Fruit fly (Drosophila melanogaster) whole organism, embryonic: ENCODE data around the gene Lcp65Aa.

ENCODE experiments used
- Aef1 ChIP-seq: fragments of 200-800 bp; sonication (Bioruptor generic); IDR thresholded peaks from 3 replicates; pipeline ENCODE4 v1.3.6; 2022; ENCODE audit warnings: missing biosample characterization, missing genetic modification characterization
- CG10267 ChIP-seq: fragments of 200-800 bp; sonication (Bioruptor generic); optimal IDR thresholded peaks from 2 replicates; lab custom pipeline; 2018; ENCODE audit warnings: missing biosample characterization, mild to moderate bottlenecking, missing genetic modification characterization, moderate library complexity
- CG10543 ChIP-seq: fragments of 200-800 bp; sonication (Bioruptor generic); optimal IDR thresholded peaks from 3 replicates; lab custom pipeline; 2017; ENCODE audit warnings: missing biosample characterization, mild to moderate bottlenecking, missing genetic modification characterization, moderate library complexity
- CG10979 ChIP-seq: fragments of 200-800 bp; sonication (Bioruptor generic); optimal IDR thresholded peaks from 2 replicates; lab custom pipeline; 2018; ENCODE audit warnings: missing biosample characterization, mild to moderate bottlenecking, missing genetic modification characterization, moderate library complexity
- CG11398 ChIP-seq: fragments of 200-800 bp; sonication (Bioruptor generic); optimal IDR thresholded peaks from 2 replicates; lab custom pipeline; 2016; ENCODE audit warnings: missing biosample characterization, missing genetic modification characterization
- CG14710 ChIP-seq: fragments of 200-800 bp; sonication (Bioruptor generic); optimal IDR thresholded peaks from 3 replicates; lab custom pipeline; 2019; ENCODE audit warnings: missing biosample characterization, mild to moderate bottlenecking, missing genetic modification characterization, moderate library complexity
- CG1602 ChIP-seq: fragments of 200-800 bp; sonication (Bioruptor generic); optimal IDR thresholded peaks from 3 replicates; lab custom pipeline; 2016; ENCODE audit warnings: missing biosample characterization, missing genetic modification characterization
- CG17912 ChIP-seq: fragments of 200-800 bp; sonication (Bioruptor generic); optimal IDR thresholded peaks from 2 replicates; lab custom pipeline; 2018; ENCODE audit warnings: missing biosample characterization, mild to moderate bottlenecking, missing genetic modification characterization
- CG2712 ChIP-seq: fragments of 200-800 bp; optimal IDR thresholded peaks from 3 replicates; lab custom pipeline; 2019; ENCODE audit warnings: missing biosample characterization, mild to moderate bottlenecking, missing genetic modification characterization, moderate library complexity
- CG32772 ChIP-seq: fragments of 200-800 bp; sonication (Bioruptor generic); IDR thresholded peaks from 2 replicates; pipeline ENCODE4 v1.3.6; 2022; ENCODE audit warnings: missing biosample characterization, missing genetic modification characterization
- CG4328 ChIP-seq: fragments of 200-800 bp; sonication (Bioruptor generic); optimal IDR thresholded peaks from 3 replicates; lab custom pipeline; 2017; ENCODE audit warnings: missing biosample characterization, missing genetic modification reagents, missing genetic modification characterization
- CG4404 ChIP-seq: fragments of 200-800 bp; sonication (Bioruptor generic); IDR thresholded peaks from 2 replicates; pipeline ENCODE4 v1.3.6; 2022; ENCODE audit warnings: missing biosample characterization, missing genetic modification characterization
- CG7839 ChIP-seq: fragments of 200-800 bp; sonication (Bioruptor generic); optimal IDR thresholded peaks from 3 replicates; lab custom pipeline; 2018; ENCODE audit warnings: missing biosample characterization, mild to moderate bottlenecking, missing genetic modification characterization, moderate library complexity
- CG8924 ChIP-seq: fragments of 200-800 bp; optimal IDR thresholded peaks from 3 replicates; lab custom pipeline; 2019; ENCODE audit warnings: missing biosample characterization, mild to moderate bottlenecking, missing genetic modification characterization, moderate library complexity
- CG8944 ChIP-seq: fragments of 200-800 bp; sonication (Bioruptor generic); optimal IDR thresholded peaks from 3 replicates; lab custom pipeline; 2016; ENCODE audit warnings: missing biosample characterization, missing genetic modification characterization
- CG9437 ChIP-seq: fragments of 200-800 bp; sonication (Bioruptor generic); optimal IDR thresholded peaks from 2 replicates; lab custom pipeline; 2018; ENCODE audit warnings: missing biosample characterization, mild to moderate bottlenecking, missing genetic modification characterization
- CG9876 ChIP-seq: fragments of 200-800 bp; sonication (Bioruptor generic); optimal IDR thresholded peaks from 2 replicates; lab custom pipeline; 2016; ENCODE audit warnings: missing biosample characterization, missing genetic modification characterization
- D ChIP-seq, 2 experiments: fragments of 200-800 bp in 1 of 2; fragments of >200 bp in 1 of 2; sonication (Bioruptor generic) in 1 of 2; optimal IDR thresholded peaks; 2 replicates in 1 of 2; 3 replicates in 1 of 2; lab custom pipeline; 2017; ENCODE audit warnings: mild to moderate bottlenecking in 1 of 2, missing biosample characterization in 1 of 2, missing genetic modification characterization in 1 of 2, missing genetic modification reagents in 1 of 2
- Dip3 ChIP-seq: fragments of 200-800 bp; sonication (Bioruptor generic); optimal IDR thresholded peaks from 3 replicates; lab custom pipeline; 2016; ENCODE audit warnings: missing biosample characterization, missing genetic modification characterization
- Dp ChIP-seq: fragments of 200-800 bp; sonication (Bioruptor generic); optimal IDR thresholded peaks from 2 replicates; lab custom pipeline; 2018; ENCODE audit warnings: missing biosample characterization, mild to moderate bottlenecking, missing genetic modification characterization, moderate library complexity
- Elba2 ChIP-seq: fragments of 200-800 bp; sonication (Bioruptor generic); optimal IDR thresholded peaks from 3 replicates; lab custom pipeline; 2016; ENCODE audit warnings: missing biosample characterization, missing genetic modification characterization
- Hey ChIP-seq: fragments of 200-800 bp; sonication (Bioruptor generic); optimal IDR thresholded peaks from 3 replicates; lab custom pipeline; 2018; ENCODE audit warnings: missing biosample characterization, mild to moderate bottlenecking, missing genetic modification characterization
- Hr51 ChIP-seq, 2 experiments: fragments of 200-800 bp; sonication (Bioruptor generic); optimal IDR thresholded peaks; 2 replicates in 1 of 2; 3 replicates in 1 of 2; lab custom pipeline; 2016 to 2018; ENCODE audit warnings: missing biosample characterization in 2 of 2, missing genetic modification characterization in 2 of 2, mild to moderate bottlenecking in 1 of 2, moderate library complexity in 1 of 2
- Hr78 ChIP-seq, 2 experiments: fragments of 200-800 bp in 1 of 2; fragments of >200 bp in 1 of 2; sonication (Bioruptor generic) in 1 of 2; optimal IDR thresholded peaks; 2 replicates each; lab custom pipeline; 2017 to 2019; ENCODE audit warnings: missing biosample characterization in 2 of 2, missing genetic modification characterization in 2 of 2, mild to moderate bottlenecking in 1 of 2, moderate library complexity in 1 of 2
- Kr ChIP-seq: fragments of 200-800 bp; sonication (Bioruptor generic); optimal IDR thresholded peaks from 2 replicates; lab custom pipeline; 2017; ENCODE audit warnings: missing biosample characterization, mild to moderate bottlenecking, missing genetic modification characterization
- Mad ChIP-seq: fragments of 200-800 bp; sonication (Bioruptor generic); optimal IDR thresholded peaks from 2 replicates; lab custom pipeline; 2016; ENCODE audit warnings: missing biosample characterization, missing genetic modification characterization
- Nf-YB ChIP-seq: fragments of 200-800 bp; sonication (Bioruptor generic); optimal IDR thresholded peaks from 3 replicates; lab custom pipeline; 2019; ENCODE audit warnings: missing biosample characterization, mild to moderate bottlenecking, missing genetic modification characterization, moderate library complexity
- Nf-YC ChIP-seq: fragments of 200-800 bp; optimal IDR thresholded peaks from 3 replicates; lab custom pipeline; 2019; ENCODE audit warnings: missing biosample characterization, mild to moderate bottlenecking, missing genetic modification characterization, moderate library complexity
- Ptx1 ChIP-seq: fragments of 200-800 bp; sonication (Bioruptor generic); IDR thresholded peaks from 2 replicates; pipeline ENCODE4 v1.3.6; 2022; ENCODE audit warnings: missing biosample characterization, missing genetic modification characterization
- Sox102F ChIP-seq: fragments of 200-800 bp; sonication (Bioruptor generic); optimal IDR thresholded peaks from 2 replicates; lab custom pipeline; 2018; ENCODE audit warnings: missing biosample characterization, mild to moderate bottlenecking, missing genetic modification characterization, moderate library complexity
- Vsx1 ChIP-seq: fragments of 200-800 bp; sonication (Bioruptor generic); optimal IDR thresholded peaks from 2 replicates; lab custom pipeline; 2017; ENCODE audit warnings: missing biosample characterization, mild to moderate bottlenecking, missing genetic modification characterization, missing genetic modification reagents
- YL-1 ChIP-seq: fragments of 200-800 bp; sonication (Bioruptor generic); optimal IDR thresholded peaks from 3 replicates; lab custom pipeline; 2017; ENCODE audit warnings: missing biosample characterization, mild to moderate bottlenecking, missing genetic modification characterization
- bbx ChIP-seq: fragments of 200-800 bp; sonication (Bioruptor generic); IDR thresholded peaks from 2 replicates; pipeline ENCODE4 v1.3.6; 2022; ENCODE audit warnings: missing biosample characterization, missing genetic modification characterization; ENCODE audit not compliant: partially characterized antibody
- bsh ChIP-seq, 2 experiments: fragments of 200-800 bp; sonication (Bioruptor generic); optimal IDR thresholded peaks; 2 replicates each; lab custom pipeline; 2017 to 2018; ENCODE audit warnings: mild to moderate bottlenecking in 2 of 2, missing biosample characterization in 2 of 2, missing genetic modification characterization in 2 of 2, moderate library complexity in 1 of 2
- cwo ChIP-seq: fragments of 200-800 bp; sonication (Bioruptor generic); optimal IDR thresholded peaks from 3 replicates; lab custom pipeline; 2017; ENCODE audit warnings: missing biosample characterization, missing genetic modification characterization, mild to moderate bottlenecking, moderate library complexity, missing genetic modification reagents
- fd96Cb ChIP-seq: fragments of 200-800 bp; sonication (Bioruptor generic); optimal IDR thresholded peaks from 2 replicates; lab custom pipeline; 2018; ENCODE audit warnings: missing biosample characterization, mild to moderate bottlenecking, missing genetic modification characterization, moderate library complexity
- gem ChIP-seq: fragments of 200-800 bp; sonication (Bioruptor generic); optimal IDR thresholded peaks from 2 replicates; lab custom pipeline; 2019; ENCODE audit warnings: missing biosample characterization, mild to moderate bottlenecking, missing genetic modification characterization, moderate library complexity
- gsb-n ChIP-seq: fragments of 200-800 bp; sonication (Bioruptor generic); optimal IDR thresholded peaks from 3 replicates; lab custom pipeline; 2018; ENCODE audit warnings: missing biosample characterization, mild to moderate bottlenecking, missing genetic modification characterization
- hbn ChIP-seq: fragments of 200-800 bp; sonication (Bioruptor generic); IDR thresholded peaks from 2 replicates; pipeline ENCODE4 v1.3.6; 2022; ENCODE audit warnings: missing biosample characterization, missing genetic modification characterization; ENCODE audit not compliant: partially characterized antibody
- her ChIP-seq: fragments of 200-800 bp; sonication (Bioruptor generic); optimal IDR thresholded peaks from 2 replicates; lab custom pipeline; 2016; ENCODE audit warnings: missing biosample characterization, missing genetic modification characterization
- klu ChIP-seq: fragments of 200-800 bp; sonication (Bioruptor generic); IDR thresholded peaks from 2 replicates; pipeline ENCODE4 v1.3.6; 2022; ENCODE audit warnings: missing biosample characterization, missing genetic modification characterization
- kni ChIP-seq: fragments of 200-800 bp; sonication (Bioruptor generic); optimal IDR thresholded peaks from 3 replicates; lab custom pipeline; 2017; ENCODE audit warnings: mild to moderate bottlenecking, missing biosample characterization, missing genetic modification reagents, missing genetic modification characterization
- onecut ChIP-seq: fragments of 200-800 bp; sonication (Bioruptor generic); IDR thresholded peaks from 2 replicates; pipeline ENCODE4 v1.3.6; 2022; ENCODE audit warnings: missing biosample characterization, missing genetic modification characterization
- phol ChIP-seq: fragments of 200-800 bp; sonication (Bioruptor generic); optimal IDR thresholded peaks from 3 replicates; lab custom pipeline; 2018; ENCODE audit warnings: missing biosample characterization, mild to moderate bottlenecking, missing genetic modification characterization, moderate library complexity
- shn ChIP-seq: fragments of 200-800 bp; sonication (Bioruptor generic); optimal IDR thresholded peaks from 3 replicates; lab custom pipeline; 2016; ENCODE audit warnings: missing biosample characterization, missing genetic modification characterization
- sob ChIP-seq: fragments of 200-800 bp; sonication (Bioruptor generic); IDR thresholded peaks from 2 replicates; pipeline ENCODE4 v1.3.6; 2022; ENCODE audit warnings: missing biosample characterization, missing genetic modification characterization
- sr ChIP-seq: fragments of 200-800 bp; sonication (Bioruptor generic); IDR thresholded peaks from 3 replicates; pipeline ENCODE4 v1.3.6; 2022; ENCODE audit warnings: missing biosample characterization, missing genetic modification characterization
- tx ChIP-seq: fragments of 200-800 bp; sonication (Bioruptor generic); optimal IDR thresholded peaks from 2 replicates; lab custom pipeline; 2016; ENCODE audit warnings: missing biosample characterization, missing genetic modification characterization
- unc-4 ChIP-seq: fragments of 200-800 bp; sonication (Bioruptor generic); IDR thresholded peaks from 2 replicates; pipeline ENCODE4 v1.3.6; 2022; ENCODE audit warnings: missing biosample characterization, missing genetic modification characterization; ENCODE audit not compliant: partially characterized antibody

The Lcp65Aa gene

dm6 chr3L:6106717-6107116, 44.4 kb upstream of the Lcp65Aa start (continued):
- TF ChIP-seq Ptx1 (GFP tag; lab: Robert Waterston, UW): no peak
- TF ChIP-seq CG32772 (GFP tag; lab: Robert Waterston, UW): no peak
- TF ChIP-seq Hr78 (GFP tag; optimal IDR thresholded peaks at IDR 0.05; lab: Kevin White, UChicago): peak in 1 of 2 experiments; percentile 72
- no peak for TF ChIP-seq CG1602 (GFP tag; lab: Kevin White, UChicago)
- TF ChIP-seq CG8944: no peak
- peak; percentile 33 for TF ChIP-seq cwo (GFP tag; lab: Kevin White, UChicago)
- no peak for TF ChIP-seq CG9876 (GFP tag; lab: Kevin White, UChicago)
- TF ChIP-seq gsb-n: peak; percentile 28
- TF ChIP-seq CG10543: no peak
- TF ChIP-seq kni (GFP tag; lab: Kevin White, UChicago): peak; percentile 3
- TF ChIP-seq YL-1 (GFP tag; lab: Kevin White, UChicago): no peak
- TF ChIP-seq Mad: no peak
- no peak for TF ChIP-seq sob (GFP tag; lab: Robert Waterston, UW)
- no peak for TF ChIP-seq Dp (GFP tag; lab: Kevin White, UChicago)
- TF ChIP-seq sr (GFP tag; lab: Robert Waterston, UW): no peak
- no peak for TF ChIP-seq Kr
- TF ChIP-seq Nf-YB (GFP tag; lab: Kevin White, UChicago): peak; percentile 56
- TF ChIP-seq Dip3: no peak
- no peak for TF ChIP-seq Aef1 (GFP tag; lab: Robert Waterston, UW)
- no peak for TF ChIP-seq her (GFP tag; lab: Kevin White, UChicago)
- no peak for TF ChIP-seq CG10979 (tag; lab: Kevin White, UChicago)
- no peak for TF ChIP-seq CG2712 (tag; lab: Kevin White, UChicago)
- TF ChIP-seq Elba2 (GFP tag; lab: Kevin White, UChicago): no peak
- no peak for TF ChIP-seq CG11398
- no peak for TF ChIP-seq shn (GFP tag; lab: Kevin White, UChicago)
- TF ChIP-seq CG17912 (GFP tag; lab: Kevin White, UChicago): no peak
- TF ChIP-seq tx: no peak
- TF ChIP-seq klu: no peak
- no peak for TF ChIP-seq CG4404 (GFP tag; lab: Robert Waterston, UW)
- no peak for TF ChIP-seq onecut (GFP tag; lab: Robert Waterston, UW)
- no peak for TF ChIP-seq CG4328 (GFP tag; lab: Kevin White, UChicago)
- peak; percentile 20 for TF ChIP-seq Vsx1

DNA sequence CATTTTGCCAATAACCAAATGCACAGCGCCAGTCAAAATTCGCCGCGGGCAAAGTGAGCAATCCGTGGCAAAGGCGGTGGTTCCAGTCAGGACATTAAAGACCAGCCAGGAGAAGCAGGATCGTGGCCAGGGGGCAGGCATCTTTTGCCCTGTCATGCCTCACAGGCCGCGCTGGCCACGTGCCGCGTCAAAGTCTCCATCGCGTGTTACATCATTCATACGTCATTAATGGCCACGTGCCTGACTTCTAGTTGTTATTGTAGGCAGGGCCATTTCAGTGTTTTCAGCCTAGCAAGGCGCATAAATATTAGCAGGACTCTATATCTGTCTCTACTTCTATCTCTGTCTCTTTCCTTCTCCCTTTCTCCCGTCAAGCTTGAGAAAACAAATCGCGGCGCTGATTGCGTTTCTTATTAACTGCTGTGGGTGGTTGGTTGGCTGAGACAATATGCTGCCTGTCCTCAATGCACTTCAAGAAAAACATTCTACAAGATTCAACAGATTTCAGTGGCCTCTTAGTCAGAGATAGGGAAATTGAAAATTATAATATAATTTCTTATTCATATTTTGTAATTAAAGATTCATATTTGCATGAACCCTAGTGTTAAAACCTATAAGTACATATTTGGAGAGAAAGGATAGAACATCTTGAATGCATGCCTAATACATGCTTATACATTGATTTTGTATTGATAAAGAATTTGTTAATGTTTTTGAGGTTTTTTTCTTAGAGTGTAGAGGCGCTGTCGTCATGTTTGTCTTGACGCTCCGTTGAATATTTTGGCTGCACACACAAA, 42.6 kb upstream of the Lcp65Aa start:
- peak; percentile 20 for TF ChIP-seq Nf-YC (tag; lab: Kevin White, UChicago)
- no peak for TF ChIP-seq Hr51 (GFP tag; optimal IDR thresholded peaks at IDR 0.05; lab: Kevin White, UChicago)
- TF ChIP-seq hbn: no peak
- TF ChIP-seq bsh (GFP tag; optimal IDR thresholded peaks at IDR 0.05; lab: Kevin White, UChicago): peak in 1 of 2 experiments; percentile 50
- TF ChIP-seq unc-4 (GFP tag; lab: Robert Waterston, UW): no peak
- peak; percentile 21 for TF ChIP-seq CG10267 (tag; lab: Kevin White, UChicago)
- TF ChIP-seq gem (tag; lab: Kevin White, UChicago): peak; percentile 53
- no peak for TF ChIP-seq D (optimal IDR thresholded peaks at IDR 0.05; lab: Kevin White, UChicago)
- peak; percentile 27 for TF ChIP-seq D (GFP tag; optimal IDR thresholded peaks at IDR 0.05; lab: Kevin White, UChicago)
- TF ChIP-seq CG14710 (tag; lab: Kevin White, UChicago): peak; percentile 50
- TF ChIP-seq Hey (tag; lab: Kevin White, UChicago): peak; percentile 100
- peak; percentile 19 for TF ChIP-seq CG7839
- peak; percentile 60 for TF ChIP-seq CG2712 (tag; lab: Kevin White, UChicago)
- peak; percentile 19 for TF ChIP-seq fd96Cb (tag; lab: Kevin White, UChicago)
- peak; percentile 9 for TF ChIP-seq CG8924
- peak; percentile 43 for TF ChIP-seq phol (tag; lab: Kevin White, UChicago)
- no peak for TF ChIP-seq CG9437 (GFP tag; lab: Kevin White, UChicago)
- peak; percentile 8 for TF ChIP-seq Sox102F (GFP tag; lab: Kevin White, UChicago)
- TF ChIP-seq bbx (GFP tag; lab: Robert Waterston, UW): no peak
